Fruit fly (Drosophila melanogaster) whole organism, embryonic: ENCODE measurements around the gene Duox.

Experiments
- Blimp-1 ChIP-seq: fragments of 200-800 bp; sonication (Bioruptor generic); optimal IDR thresholded peaks from 3 replicates; lab custom pipeline; 2018; ENCODE audit warnings: missing biosample characterization, missing genetic modification characterization, mild to moderate bottlenecking, moderate library complexity, missing genetic modification reagents
- CG10543 ChIP-seq: fragments of 200-800 bp; sonication (Bioruptor generic); optimal IDR thresholded peaks from 3 replicates; lab custom pipeline; 2017; ENCODE audit warnings: missing biosample characterization, mild to moderate bottlenecking, missing genetic modification characterization, moderate library complexity
- CG11456 ChIP-seq: fragments of 200-800 bp; sonication (Bioruptor generic); IDR thresholded peaks from 3 replicates; pipeline ENCODE4 v1.3.6; 2022; ENCODE audit warnings: missing biosample characterization, missing genetic modification characterization
- CG12942 ChIP-seq: fragments of 200-800 bp; sonication (Bioruptor generic); optimal IDR thresholded peaks from 3 replicates; lab custom pipeline; 2016; ENCODE audit warnings: missing biosample characterization, missing genetic modification characterization
- CG13296 ChIP-seq: fragments of 200-800 bp; sonication (Bioruptor generic); optimal IDR thresholded peaks from 3 replicates; lab custom pipeline; 2018; ENCODE audit warnings: missing biosample characterization, mild to moderate bottlenecking, missing genetic modification characterization
- CG13424 ChIP-seq: fragments of 200-800 bp; sonication (Bioruptor generic); optimal IDR thresholded peaks from 2 replicates; lab custom pipeline; 2019; ENCODE audit warnings: missing biosample characterization, mild to moderate bottlenecking, missing genetic modification characterization, moderate library complexity
- CG17361 ChIP-seq: fragments of 200-800 bp; sonication (Bioruptor generic); IDR thresholded peaks from 3 replicates; pipeline ENCODE4 v1.3.6; 2022; ENCODE audit warnings: missing biosample characterization, missing genetic modification characterization
- CG2712 ChIP-seq: fragments of 200-800 bp; optimal IDR thresholded peaks from 3 replicates; lab custom pipeline; 2019; ENCODE audit warnings: missing biosample characterization, mild to moderate bottlenecking, missing genetic modification characterization, moderate library complexity
- CG2889 ChIP-seq: fragments of 200-800 bp; sonication (Bioruptor generic); IDR thresholded peaks from 3 replicates; pipeline ENCODE4 v1.3.6; 2022; ENCODE audit warnings: missing biosample characterization, missing genetic modification characterization
- CG3065 ChIP-seq: fragments of 200-800 bp; sonication (Bioruptor generic); optimal IDR thresholded peaks from 2 replicates; lab custom pipeline; 2016; ENCODE audit warnings: missing biosample characterization, missing genetic modification characterization
- CG31441 ChIP-seq: fragments of 200-800 bp; sonication (Bioruptor generic); IDR thresholded peaks from 2 replicates; pipeline ENCODE4 v1.3.6; 2022; ENCODE audit warnings: missing biosample characterization, missing genetic modification characterization
- CG32767 ChIP-seq: fragments of 200-800 bp; sonication (Bioruptor generic); IDR thresholded peaks from 2 replicates; pipeline ENCODE4 v1.3.6; 2022; ENCODE audit warnings: missing biosample characterization, missing genetic modification characterization
- CG7839 ChIP-seq: fragments of 200-800 bp; sonication (Bioruptor generic); optimal IDR thresholded peaks from 3 replicates; lab custom pipeline; 2018; ENCODE audit warnings: missing biosample characterization, mild to moderate bottlenecking, missing genetic modification characterization, moderate library complexity
- CkIIα-i1 ChIP-seq: fragments of 200-800 bp; sonication (Bioruptor generic); IDR thresholded peaks from 2 replicates; pipeline ENCODE4 v1.3.6; 2022; ENCODE audit warnings: missing biosample characterization, missing genetic modification characterization
- Doc3 ChIP-seq: fragments of 200-800 bp; sonication (Bioruptor generic); IDR thresholded peaks from 3 replicates; pipeline ENCODE4 v1.3.6; 2022; ENCODE audit warnings: missing biosample characterization, missing genetic modification characterization; ENCODE audit not compliant: partially characterized antibody
- HHEX ChIP-seq: fragments of 200-800 bp; sonication (Bioruptor generic); optimal IDR thresholded peaks from 3 replicates; lab custom pipeline; 2017; ENCODE audit warnings: missing biosample characterization, mild to moderate bottlenecking, missing genetic modification characterization, missing genetic modification reagents
- HLH4C ChIP-seq: fragments of 200-800 bp; sonication (Bioruptor generic); IDR thresholded peaks from 3 replicates; pipeline ENCODE4 v1.3.6; 2022; ENCODE audit warnings: missing biosample characterization, missing genetic modification characterization; ENCODE audit not compliant: partially characterized antibody
- MESR4 ChIP-seq: fragments of 200-800 bp; sonication (Bioruptor generic); optimal IDR thresholded peaks from 2 replicates; lab custom pipeline; 2018; ENCODE audit warnings: missing biosample characterization, mild to moderate bottlenecking, missing genetic modification characterization, moderate library complexity
- NFAT ChIP-seq: fragments of 200-800 bp; sonication (Bioruptor generic); IDR thresholded peaks from 2 replicates; pipeline ENCODE4 v1.3.6; 2022; ENCODE audit warnings: missing biosample characterization, missing genetic modification characterization
- Optix ChIP-seq: fragments of 200-800 bp; sonication (Bioruptor generic); IDR thresholded peaks from 3 replicates; pipeline ENCODE4 v1.3.6; 2022; ENCODE audit warnings: missing biosample characterization, missing genetic modification characterization
- Usf ChIP-seq: fragments of 200-800 bp; sonication (Bioruptor generic); optimal IDR thresholded peaks from 2 replicates; lab custom pipeline; 2017; ENCODE audit warnings: missing genotype, missing biosample characterization, missing genetic modification characterization
- ara ChIP-seq: fragments of 200-800 bp; sonication (Bioruptor generic); IDR thresholded peaks from 2 replicates; pipeline ENCODE4 v1.3.6; 2022; ENCODE audit warnings: missing biosample characterization, missing genetic modification characterization
- ase ChIP-seq: fragments of 200-800 bp; sonication (Bioruptor generic); IDR thresholded peaks from 3 replicates; pipeline ENCODE4 v1.3.6; 2022; ENCODE audit warnings: missing biosample characterization, missing genetic modification characterization
- cad ChIP-seq: fragments of >200 bp; optimal IDR thresholded peaks from 2 replicates; lab custom pipeline; 2017; ENCODE audit warnings: missing biosample characterization, missing genetic modification characterization
- chinmo ChIP-seq: fragments of 200-800 bp; sonication (Bioruptor generic); IDR thresholded peaks from 4 replicates; pipeline ENCODE4 v1.3.6; 2022; ENCODE audit warnings: missing biosample characterization, missing genetic modification characterization; ENCODE audit not compliant: partially characterized antibody
- dysf ChIP-seq: fragments of 200-800 bp; sonication (Bioruptor generic); IDR thresholded peaks from 3 replicates; pipeline ENCODE4 v1.3.6; 2022; ENCODE audit warnings: missing biosample characterization, missing genetic modification characterization
- gce ChIP-seq: fragments of 200-800 bp; sonication (Bioruptor generic); IDR thresholded peaks from 3 replicates; pipeline ENCODE4 v1.3.6; 2022; ENCODE audit warnings: missing biosample characterization, missing genetic modification characterization
- gsb ChIP-seq: fragments of 200-800 bp; sonication (Bioruptor generic); IDR thresholded peaks from 2 replicates; pipeline ENCODE4 v1.3.6; 2022; ENCODE audit warnings: missing biosample characterization, missing genetic modification characterization
- gsb-n ChIP-seq: fragments of 200-800 bp; sonication (Bioruptor generic); optimal IDR thresholded peaks from 3 replicates; lab custom pipeline; 2018; ENCODE audit warnings: missing biosample characterization, mild to moderate bottlenecking, missing genetic modification characterization
- ham ChIP-seq: fragments of 200-800 bp; sonication (Bioruptor generic); IDR thresholded peaks from 2 replicates; pipeline ENCODE4 v1.3.6; 2022; ENCODE audit warnings: missing biosample characterization, missing genetic modification characterization
- her ChIP-seq: fragments of 200-800 bp; sonication (Bioruptor generic); optimal IDR thresholded peaks from 2 replicates; lab custom pipeline; 2016; ENCODE audit warnings: missing biosample characterization, missing genetic modification characterization
- hkb ChIP-seq, 2 experiments: fragments of 200-800 bp in 1 of 2; fragments of >200 bp in 1 of 2; sonication (Bioruptor generic) in 1 of 2; IDR thresholded peaks in 1 of 2; optimal IDR thresholded peaks in 1 of 2; 2 replicates each; pipeline versions ENCODE4 v1.3.6 to Lab custom; 2017 to 2022; ENCODE audit warnings: missing biosample characterization in 1 of 2, missing genetic modification characterization in 1 of 2
- insv ChIP-seq, 2 experiments: fragments of 200-800 bp; sonication (Bioruptor generic); optimal IDR thresholded peaks; 3 replicates each; lab custom pipeline; 2016 to 2018; ENCODE audit warnings: missing biosample characterization in 2 of 2, missing genetic modification characterization in 2 of 2
- klu ChIP-seq: fragments of 200-800 bp; sonication (Bioruptor generic); IDR thresholded peaks from 2 replicates; pipeline ENCODE4 v1.3.6; 2022; ENCODE audit warnings: missing biosample characterization, missing genetic modification characterization
- lilli ChIP-seq: fragments of 200-800 bp; sonication (Bioruptor generic); optimal IDR thresholded peaks from 3 replicates; lab custom pipeline; 2016; ENCODE audit warnings: missing biosample characterization, missing genetic modification characterization
- lmd ChIP-seq: fragments of 200-800 bp; sonication (Bioruptor generic); IDR thresholded peaks from 2 replicates; pipeline ENCODE4 v1.3.6; 2022; ENCODE audit warnings: missing biosample characterization, missing genetic modification characterization
- lola ChIP-seq, 3 experiments: fragments of >200 bp in 2 of 3; fragments of 200-800 bp in 1 of 3; sonication (Bioruptor generic) in 1 of 3; optimal IDR thresholded peaks; 2 replicates each; lab custom pipeline; 2017 to 2019; ENCODE audit warnings: missing biosample characterization in 3 of 3, missing genetic modification characterization in 3 of 3, mild to moderate bottlenecking in 1 of 3, moderate library complexity in 1 of 3
- mld ChIP-seq: fragments of 200-800 bp; sonication (Bioruptor generic); IDR thresholded peaks from 3 replicates; pipeline ENCODE4 v1.3.6; 2022; ENCODE audit warnings: missing biosample characterization, missing genetic modification characterization; ENCODE audit not compliant: partially characterized antibody
- pb ChIP-seq: fragments of 200-800 bp; sonication (Bioruptor generic); optimal IDR thresholded peaks from 3 replicates; lab custom pipeline; 2016; ENCODE audit warnings: missing biosample characterization, missing genetic modification characterization
- pfk ChIP-seq: fragments of 200-800 bp; sonication (Bioruptor generic); optimal IDR thresholded peaks from 2 replicates; lab custom pipeline; 2018; ENCODE audit warnings: missing biosample characterization, mild to moderate bottlenecking, missing genetic modification characterization, moderate library complexity
- ranshi ChIP-seq: fragments of 200-800 bp; sonication (Bioruptor generic); IDR thresholded peaks from 2 replicates; pipeline ENCODE4 v1.3.6; 2022; ENCODE audit warnings: missing biosample characterization, missing genetic modification characterization
- ro ChIP-seq: fragments of 200-800 bp; sonication (Bioruptor generic); IDR thresholded peaks from 2 replicates; pipeline ENCODE4 v1.3.6; 2022; ENCODE audit warnings: missing biosample characterization, missing genetic modification characterization
- shn ChIP-seq: fragments of 200-800 bp; sonication (Bioruptor generic); optimal IDR thresholded peaks from 3 replicates; lab custom pipeline; 2016; ENCODE audit warnings: missing biosample characterization, missing genetic modification characterization
- so ChIP-seq: fragments of 200-800 bp; sonication (Bioruptor generic); IDR thresholded peaks from 3 replicates; pipeline ENCODE4 v1.3.6; 2022; ENCODE audit warnings: missing biosample characterization, missing genetic modification characterization
- stc ChIP-seq: fragments of 200-800 bp; sonication (Bioruptor generic); IDR thresholded peaks from 2 replicates; pipeline ENCODE4 v1.3.6; 2022; ENCODE audit warnings: missing biosample characterization, missing genetic modification characterization
- tap ChIP-seq: fragments of 200-800 bp; optimal IDR thresholded peaks from 3 replicates; lab custom pipeline; 2019; ENCODE audit warnings: missing biosample characterization, mild to moderate bottlenecking, missing genetic modification characterization, moderate library complexity
- tup ChIP-seq: fragments of 200-800 bp; sonication (Bioruptor generic); optimal IDR thresholded peaks from 2 replicates; lab custom pipeline; 2016; ENCODE audit warnings: missing biosample characterization, mild to moderate bottlenecking, missing genetic modification characterization, moderate library complexity
- vvl ChIP-seq: fragments of 200-800 bp; sonication (Bioruptor generic); IDR thresholded peaks from 2 replicates; pipeline ENCODE4 v1.3.6; 2022; ENCODE audit warnings: missing biosample characterization, missing genetic modification characterization
- zen ChIP-seq: fragments of 200-800 bp; sonication (Bioruptor generic); optimal IDR thresholded peaks from 3 replicates; lab custom pipeline; 2018; ENCODE audit warnings: missing biosample characterization, mild to moderate bottlenecking, missing genetic modification characterization, moderate library complexity
- zf30C ChIP-seq: fragments of 200-800 bp; sonication (Bioruptor generic); optimal IDR thresholded peaks from 3 replicates; lab custom pipeline; 2018; ENCODE audit warnings: missing biosample characterization, mild to moderate bottlenecking, missing genetic modification characterization

The Duox gene

DNA sequence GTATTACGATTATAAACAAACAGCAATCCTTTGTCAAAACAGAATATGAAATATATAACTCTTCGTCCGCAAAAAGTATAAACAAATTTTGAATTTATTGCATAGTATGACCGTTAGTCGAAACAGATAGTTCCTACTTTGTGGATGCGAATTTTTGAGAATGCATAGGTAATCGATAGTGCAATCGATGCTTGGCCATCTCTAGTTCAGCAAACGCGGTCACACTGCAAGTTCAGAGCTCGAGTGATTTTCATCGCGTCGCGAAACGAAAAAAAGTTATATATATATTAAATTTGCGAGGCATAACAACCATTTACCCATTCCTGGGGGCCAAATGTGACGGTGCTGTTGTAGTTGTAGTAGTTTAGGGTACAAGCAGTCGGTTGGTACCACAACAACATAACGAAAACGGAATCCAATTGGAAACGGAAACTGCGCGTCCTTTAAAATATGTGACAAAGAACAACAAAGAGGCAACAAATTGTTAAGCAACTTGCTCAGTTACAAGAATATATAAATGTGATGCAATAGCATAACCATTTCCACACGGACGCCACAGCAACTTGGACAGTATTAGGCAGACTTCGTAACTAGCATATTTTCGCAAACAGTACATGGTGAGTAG is 27.0 kb upstream of the Duox start, which contains the start of gene CG2991 (continued):
- TF ChIP-seq ase = no peak
- peak; percentile 19 for TF ChIP-seq zen
- no peak for TF ChIP-seq CG17361 (GFP tag; lab: Robert Waterston, UW)
- TF ChIP-seq ranshi (GFP tag; lab: Robert Waterston, UW) = no peak
- TF ChIP-seq cad = no peak
- TF ChIP-seq mld = no peak
- TF ChIP-seq lmd = no peak
- TF ChIP-seq HHEX (GFP tag; lab: Kevin White, UChicago) = no peak
- TF ChIP-seq tup (GFP tag; lab: Kevin White, UChicago) = no peak
- no peak for TF ChIP-seq NFAT (GFP tag; lab: Robert Waterston, UW)
- no peak for TF ChIP-seq shn (GFP tag; lab: Kevin White, UChicago)
- TF ChIP-seq CG7839 (tag; lab: Kevin White, UChicago) = peak; percentile 7
- TF ChIP-seq dysf = no peak
- TF ChIP-seq CG10543 = peak; percentile 64
- no peak for TF ChIP-seq klu (GFP tag; lab: Robert Waterston, UW)
- peak; percentile 90; the same call in 3 of the 4 replicates for TF ChIP-seq chinmo (GFP tag; lab: Robert Waterston, UW)
- no peak for TF ChIP-seq pfk (GFP tag; lab: Kevin White, UChicago)
- TF ChIP-seq CG12942 (GFP tag; lab: Kevin White, UChicago) = no peak
- no peak for TF ChIP-seq Usf
- TF ChIP-seq CG2889 (GFP tag; lab: Robert Waterston, UW) = no peak
- no peak for TF ChIP-seq CkIIα-i1 (GFP tag; lab: Robert Waterston, UW)
- peak; percentile 49 for TF ChIP-seq lilli (GFP tag; lab: Kevin White, UChicago)
- TF ChIP-seq CG31441 (GFP tag; lab: Robert Waterston, UW) = peak; percentile 33; the same call in 1 of the 2 replicates
- peak; percentile 59; the same call in 2 of the 3 replicates for TF ChIP-seq HLH4C (GFP tag; lab: Robert Waterston, UW)
- no peak for TF ChIP-seq hkb (optimal IDR thresholded peaks at IDR 0.05; lab: Kevin White, UChicago)
- TF ChIP-seq hkb (GFP tag; IDR thresholded peaks at IDR 0.05; lab: Robert Waterston, UW) = no peak
- TF ChIP-seq gce (GFP tag; lab: Robert Waterston, UW) = no peak
- no peak for TF ChIP-seq Optix
- peak; percentile 11 for TF ChIP-seq CG13424
- no peak for TF ChIP-seq CG11456 (GFP tag; lab: Robert Waterston, UW)
- TF ChIP-seq ham (GFP tag; lab: Robert Waterston, UW) = no peak
- no peak for TF ChIP-seq gsb (GFP tag; lab: Robert Waterston, UW)
- peak; percentile 56 for TF ChIP-seq CG2712 (tag; lab: Kevin White, UChicago)
- TF ChIP-seq ara (GFP tag; lab: Robert Waterston, UW) = no peak
- no peak for TF ChIP-seq tap (tag; lab: Kevin White, UChicago)
- TF ChIP-seq MESR4 = peak; percentile 82
- peak; percentile 33; the same call in 1 of the 3 replicates for TF ChIP-seq so (GFP tag; lab: Robert Waterston, UW)
- TF ChIP-seq CG13296 (GFP tag; lab: Kevin White, UChicago) = peak; percentile 18
- TF ChIP-seq Blimp-1 (GFP tag; lab: Kevin White, UChicago) = no peak
- TF ChIP-seq pb = no peak
- TF ChIP-seq insv (GFP tag; optimal IDR thresholded peaks at IDR 0.05; lab: Kevin White, UChicago) = peak in 1 of 2 experiments; percentile 97
- TF ChIP-seq CG32767 = no peak
- TF ChIP-seq vvl (GFP tag; lab: Robert Waterston, UW) = peak; percentile 55
- TF ChIP-seq Doc3 (GFP tag; lab: Robert Waterston, UW) = peak; percentile 74
- TF ChIP-seq lola (GFP tag; optimal IDR thresholded peaks at IDR 0.05; lab: Kevin White, UChicago) = no peak
- peak; percentile 56 for TF ChIP-seq gsb-n
- no peak for TF ChIP-seq CG3065
- TF ChIP-seq stc (GFP tag; lab: Robert Waterston, UW) = no peak
- no peak for TF ChIP-seq zf30C (GFP tag; lab: Kevin White, UChicago)
- TF ChIP-seq her (GFP tag; lab: Kevin White, UChicago) = peak; percentile 99
- no peak for TF ChIP-seq ro (GFP tag; lab: Robert Waterston, UW)
